Fruit fly (Drosophila melanogaster): ENCODE data around the gene CG7201.

The CG7201 gene

dm6 chr3L:8240501-8240900 is 54.6 kb downstream of the CG7201 start, which contains the start of gene CG7213:
TSS of gene CG7213 (minus strand) at chr3L:8240601.
- TF ChIP-seq CG30431 (GFP tag; optimal IDR thresholded peaks at IDR 0.05) (no peak), Awh (GFP tag; IDR thresholded peaks at IDR 0.05) (no peak), Dek (tag; optimal IDR thresholded peaks at IDR 0.05) (no peak), BtbVII (GFP tag; optimal IDR thresholded peaks at IDR 0.05) (no peak), CG11247 (GFP tag; IDR thresholded peaks at IDR 0.05) (no peak), hth (optimal IDR thresholded peaks at IDR 0.05) (no peak), CG12236 (GFP tag; optimal IDR thresholded peaks at IDR 0.05) (no peak), lola (GFP tag; optimal IDR thresholded peaks at IDR 0.05) (no peak), CG14050 (GFP tag; IDR thresholded peaks at IDR 0.05) (no peak), Dbx (GFP tag; IDR thresholded peaks at IDR 0.05) (no peak)

Measured in whole organism, embryonic.